Comparison of ENCODE assay signal across 4 fruit fly cellular contexts in genomic region chr2L:15913674-15914037, dm6.
A peak's percentile ranks its signal among the peaks of the same experiment; 100 is the strongest.
TF ChIP-seq lines count a peak whose summit lies in the region.

No protein-coding gene starts in this region.

- no peak for TF ChIP-seq CTCF in whole organism, embryonic (GFP tag; optimal IDR thresholded peaks at IDR 0.05; lab: Kevin White, UChicago)

TF ChIP-seq in whole organism, adult, 20 proteins besides CTCF, POLR2A, EP300 and RAD21:
- TF ChIP-seq Crg-1 (GFP tag; optimal IDR thresholded peaks at IDR 0.05; lab: Kevin White, UChicago) (no peak), cic (GFP tag; optimal IDR thresholded peaks at IDR 0.05; lab: Kevin White, UChicago) (peak; percentile 14), ovo (GFP tag; optimal IDR thresholded peaks at IDR 0.05; lab: Kevin White, UChicago) (no peak), CG7101 (tag; optimal IDR thresholded peaks at IDR 0.05; lab: Kevin White, UChicago) (no peak), kay (GFP tag; lab: Kevin White, UChicago; ENCODE audit: borderline replicate concordance) (no peak), CG5204 (GFP tag; optimal IDR thresholded peaks at IDR 0.05; lab: Kevin White, UChicago) (no peak), tj (GFP tag; optimal IDR thresholded peaks at IDR 0.05; lab: Kevin White, UChicago) (peak; percentile 83), CG12768 (GFP tag; optimal IDR thresholded peaks at IDR 0.05; lab: Kevin White, UChicago) (no peak), pad (GFP tag; optimal IDR thresholded peaks at IDR 0.05; lab: Kevin White, UChicago) (no peak), Clk (GFP tag; optimal IDR thresholded peaks at IDR 0.05; lab: Kevin White, UChicago) (no peak), Hr96 (GFP tag; optimal IDR thresholded peaks at IDR 0.05; lab: Kevin White, UChicago) (no peak), CG14711 (tag; optimal IDR thresholded peaks at IDR 0.05; lab: Kevin White, UChicago) (no peak), CG1620 (GFP tag; optimal IDR thresholded peaks at IDR 0.05; lab: Kevin White, UChicago) (no peak), Mnt (GFP tag; optimal IDR thresholded peaks at IDR 0.05; lab: Kevin White, UChicago) (no peak), toe (GFP tag; optimal IDR thresholded peaks at IDR 0.05; lab: Kevin White, UChicago) (no peak), cnc (optimal IDR thresholded peaks at IDR 0.05; lab: Kevin White, UChicago) (no peak), CG33017 (tag; optimal IDR thresholded peaks at IDR 0.05; lab: Kevin White, UChicago) (no peak), bab1 (GFP tag; optimal IDR thresholded peaks at IDR 0.05; lab: Kevin White, UChicago) (peak; percentile 36)
TF ChIP-seq in whole organism, adult: peak in this region for 3.

TF ChIP-seq in whole organism, embryonic, 481 proteins besides CTCF, POLR2A, EP300 and RAD21 (continues in another document):
- TF ChIP-seq CG10959 (GFP tag; IDR thresholded peaks at IDR 0.05; lab: Robert Waterston, UW) (no peak), CG7372 (GFP tag; IDR thresholded peaks at IDR 0.05; lab: Robert Waterston, UW) (peak; percentile 91), grau (tag; optimal IDR thresholded peaks at IDR 0.05; lab: Kevin White, UChicago) (no peak), CG34224 (GFP tag; IDR thresholded peaks at IDR 0.05; lab: Robert Waterston, UW; ENCODE audit: partially characterized antibody) (peak; percentile 30; the same call in 1 of the 3 replicates), CG18476 (GFP tag; optimal IDR thresholded peaks at IDR 0.05; lab: Kevin White, UChicago) (no peak), H2.0 (GFP tag; IDR thresholded peaks at IDR 0.05; lab: Robert Waterston, UW) (no peak), danr (GFP tag; IDR thresholded peaks at IDR 0.05; lab: Robert Waterston, UW) (no peak), CG14014 (GFP tag; IDR thresholded peaks at IDR 0.05; lab: Robert Waterston, UW) (no peak), CG10366 (GFP tag; IDR thresholded peaks at IDR 0.05; lab: Robert Waterston, UW) (0 out of 2 replicates have a peak, but pooled peaks have one; percentile 37), CG16815 (GFP tag; optimal IDR thresholded peaks at IDR 0.05; lab: Kevin White, UChicago) (no peak), ase (GFP tag; IDR thresholded peaks at IDR 0.05; lab: Robert Waterston, UW) (no peak), kah (GFP tag; optimal IDR thresholded peaks at IDR 0.05; lab: Kevin White, UChicago) (no peak), Fer2 (tag; optimal IDR thresholded peaks at IDR 0.05; lab: Kevin White, UChicago) (no peak), HLH4C (GFP tag; IDR thresholded peaks at IDR 0.05; lab: Robert Waterston, UW; ENCODE audit: partially characterized antibody) (no peak), Gug (GFP tag; IDR thresholded peaks at IDR 0.05; lab: Robert Waterston, UW) (no peak), CG2116 (GFP tag; optimal IDR thresholded peaks at IDR 0.05; lab: Kevin White, UChicago) (no peak), otp (GFP tag; IDR thresholded peaks at IDR 0.05; lab: Robert Waterston, UW) (no peak), run (tag; optimal IDR thresholded peaks at IDR 0.05; lab: Kevin White, UChicago) (no peak), CG9215 (GFP tag; IDR thresholded peaks at IDR 0.05; lab: Robert Waterston, UW) (no peak), knrl (GFP tag; IDR thresholded peaks at IDR 0.05; lab: Robert Waterston, UW; ENCODE audit: partially characterized antibody) (no peak; the same call in 2 of the 3 replicates), grn (GFP tag; optimal IDR thresholded peaks at IDR 0.05; lab: Kevin White, UChicago) (no peak), kni (GFP tag; optimal IDR thresholded peaks at IDR 0.05; lab: Kevin White, UChicago) (peak; percentile 75), pum (GFP tag; optimal IDR thresholded peaks at IDR 0.05; lab: Kevin White, UChicago) (no peak), ranshi (GFP tag; IDR thresholded peaks at IDR 0.05; lab: Robert Waterston, UW) (no peak), CG11085 (GFP tag; IDR thresholded peaks at IDR 0.05; lab: Robert Waterston, UW) (no peak), nerfin-1 (tag; optimal IDR thresholded peaks at IDR 0.05; lab: Kevin White, UChicago) (no peak)

TF ChIP-seq in whole organism, prepupa, 60 proteins besides CTCF, POLR2A, EP300 and RAD21:
- no peak for TF ChIP-seq salr (GFP tag; optimal IDR thresholded peaks at IDR 0.05; lab: Kevin White, UChicago)
- TF ChIP-seq Hr38 (GFP tag; optimal IDR thresholded peaks at IDR 0.05; lab: Kevin White, UChicago), result no peak
- TF ChIP-seq CG6854 (GFP tag; optimal IDR thresholded peaks at IDR 0.05; lab: Kevin White, UChicago), result peak; percentile 11
- no peak for TF ChIP-seq dac (GFP tag; optimal IDR thresholded peaks at IDR 0.05; lab: Kevin White, UChicago)
- no peak for TF ChIP-seq Met (GFP tag; optimal IDR thresholded peaks at IDR 0.05; lab: Kevin White, UChicago)
- TF ChIP-seq CG11294 (GFP tag; IDR thresholded peaks at IDR 0.05; lab: Robert Waterston, UW), result no peak
- no peak for TF ChIP-seq CG34406 (GFP tag; optimal IDR thresholded peaks at IDR 0.05; lab: Kevin White, UChicago)
- TF ChIP-seq lz (GFP tag; optimal IDR thresholded peaks at IDR 0.05; lab: Kevin White, UChicago), result no peak
- TF ChIP-seq Sox14 (GFP tag; optimal IDR thresholded peaks at IDR 0.05; lab: Kevin White, UChicago), result no peak
- no peak for TF ChIP-seq Ets96B (tag; optimal IDR thresholded peaks at IDR 0.05; lab: Kevin White, UChicago)
- TF ChIP-seq CG7368 (GFP tag; optimal IDR thresholded peaks at IDR 0.05; lab: Kevin White, UChicago), result no peak
- TF ChIP-seq CG16779 (tag; optimal IDR thresholded peaks at IDR 0.05; lab: Kevin White, UChicago), result no peak
- no peak for TF ChIP-seq CG6276 (GFP tag; optimal IDR thresholded peaks at IDR 0.05; lab: Kevin White, UChicago)
- TF ChIP-seq CG6163 (GFP tag; IDR thresholded peaks at IDR 0.05; lab: Robert Waterston, UW), result no peak
- no peak for TF ChIP-seq Eip75B (GFP tag; optimal IDR thresholded peaks at IDR 0.05; lab: Kevin White, UChicago)
- no peak for TF ChIP-seq CG11762 (GFP tag; optimal IDR thresholded peaks at IDR 0.05; lab: Kevin White, UChicago; ENCODE audit: insufficient read depth)
- TF ChIP-seq svp (GFP tag; lab: Kevin White, UChicago), result peak; percentile 73
- no peak for TF ChIP-seq Eip93F (GFP tag; optimal IDR thresholded peaks at IDR 0.05; lab: Kevin White, UChicago)
- no peak for TF ChIP-seq OdsH (GFP tag; optimal IDR thresholded peaks at IDR 0.05; lab: Kevin White, UChicago)
- no peak for TF ChIP-seq Blimp-1 (GFP tag; optimal IDR thresholded peaks at IDR 0.05; lab: Kevin White, UChicago)
- no peak for TF ChIP-seq ss (GFP tag; optimal IDR thresholded peaks at IDR 0.05; lab: Kevin White, UChicago)
- peak; percentile 38 for TF ChIP-seq Eip78C (GFP tag; lab: Kevin White, UChicago)
- TF ChIP-seq vri (GFP tag; optimal IDR thresholded peaks at IDR 0.05; lab: Kevin White, UChicago), result peak; percentile 48
- peak; percentile 12 for TF ChIP-seq fkh (GFP tag; optimal IDR thresholded peaks at IDR 0.05; lab: Kevin White, UChicago)

TF ChIP-seq in whole organism, wandering third instar larva, 38 proteins besides CTCF, POLR2A, EP300 and RAD21:
- TF ChIP-seq Dif (GFP tag; optimal IDR thresholded peaks at IDR 0.05; lab: Kevin White, UChicago; ENCODE audit: partially characterized antibody) (no peak), Abd-B (GFP tag; optimal IDR thresholded peaks at IDR 0.05; lab: Kevin White, UChicago) (no peak), OdsH (GFP tag; optimal IDR thresholded peaks at IDR 0.05; lab: Kevin White, UChicago) (no peak), Rel (GFP tag; optimal IDR thresholded peaks at IDR 0.05; lab: Kevin White, UChicago) (peak; percentile 73), Rel (tag; optimal IDR thresholded peaks at IDR 0.05; lab: Kevin White, UChicago) (no peak), h (GFP tag; optimal IDR thresholded peaks at IDR 0.05; lab: Kevin White, UChicago) (peak; percentile 9), CrebA (GFP tag; optimal IDR thresholded peaks at IDR 0.05; lab: Kevin White, UChicago; ENCODE audit: borderline replicate concordance) (peak; percentile 58), Jra (GFP tag; optimal IDR thresholded peaks at IDR 0.05; lab: Kevin White, UChicago) (peak; percentile 77), br (GFP tag; optimal IDR thresholded peaks at IDR 0.05; lab: Kevin White, UChicago) (peak; percentile 52)
